Worm (Caenorhabditis elegans) whole organism, L1 larva: ENCODE data around the gene srr-3.
A peak's percentile ranks its signal among the peaks of the same experiment; 100 is the strongest.

Experiments
- C04F5.9 ChIP-seq: sonication (generic microtip); optimal IDR thresholded peaks from 2 replicates; lab custom pipeline; 2016; ENCODE audit warnings: missing genetic modification characterization, missing compliant biosample characterization
- aly-2 ChIP-seq: fragments of 150-350 bp; optimal IDR thresholded peaks from 2 replicates; lab custom pipeline; 2014; ENCODE audit warnings: missing biosample characterization, missing genetic modification characterization
- ama-1 ChIP-seq: fragments of 150-350 bp; optimal IDR thresholded peaks from 2 replicates; lab custom pipeline; 2014
- blmp-1 ChIP-seq: fragments of 150-350 bp; optimal IDR thresholded peaks from 2 replicates; lab custom pipeline; 2014; ENCODE audit warnings: missing biosample characterization, missing genetic modification characterization
- ceh-82 ChIP-seq, 3 experiments: fragments of 150-350 bp in 1 of 3; sonication (generic microtip) in 2 of 3; optimal IDR thresholded peaks; 2 replicates each; lab custom pipeline; 2014 to 2017; ENCODE audit warnings: missing biosample characterization in 3 of 3, missing genetic modification characterization in 3 of 3
- ets-5 ChIP-seq: fragments of 200-800 bp; sonication (Bioruptor generic); IDR thresholded peaks from 2 replicates; pipeline ENCODE4 v1.3.6; 2022; ENCODE audit warnings: missing genetic modification characterization, missing compliant biosample characterization
- fkh-10 ChIP-seq: sonication (generic microtip); optimal IDR thresholded peaks from 2 replicates; lab custom pipeline; 2017; ENCODE audit warnings: missing biosample characterization, missing genetic modification reagents, missing genetic modification characterization
- fkh-4 ChIP-seq: sonication (generic microtip); optimal IDR thresholded peaks from 2 replicates; lab custom pipeline; 2016; ENCODE audit warnings: missing compliant biosample characterization, missing genetic modification characterization, borderline replicate concordance
- fkh-8 ChIP-seq: sonication (generic microtip); optimal IDR thresholded peaks from 2 replicates; lab custom pipeline; 2016; ENCODE audit warnings: mild to moderate bottlenecking, missing genetic modification characterization, missing compliant biosample characterization
- fos-1 ChIP-seq: fragments of 150-350 bp; optimal IDR thresholded peaks from 2 replicates; lab custom pipeline; 2014; ENCODE audit warnings: missing biosample characterization, missing genetic modification characterization
- hlh-4 ChIP-seq: sonication (generic microtip); optimal IDR thresholded peaks from 2 replicates; lab custom pipeline; 2016; ENCODE audit warnings: mild to moderate bottlenecking, missing genetic modification characterization, missing compliant biosample characterization
- irx-1 ChIP-seq: sonication (generic microtip); optimal IDR thresholded peaks from 2 replicates; lab custom pipeline; 2016; ENCODE audit warnings: missing genetic modification characterization, missing compliant biosample characterization
- isw-1 ChIP-seq: fragments of 200-800 bp; sonication (Bioruptor generic); IDR thresholded peaks from 2 replicates; pipeline ENCODE4 v1.3.6; 2022; ENCODE audit warnings: missing genetic modification characterization, missing compliant biosample characterization
- lin-14 ChIP-seq: fragments of 200-800 bp; sonication (Bioruptor generic); optimal IDR thresholded peaks from 2 replicates; lab custom pipeline; 2018; ENCODE audit warnings: mild to moderate bottlenecking, missing genetic modification characterization, moderate library complexity, missing compliant biosample characterization
- lin-15B ChIP-seq: fragments of 150-350 bp; sonication (generic microtip); optimal IDR thresholded peaks from 3 replicates; lab custom pipeline; 2014; ENCODE audit warnings: missing biosample characterization, missing genetic modification characterization
- lsy-2 ChIP-seq, 2 experiments: fragments of 150-350 bp; optimal IDR thresholded peaks; 2 replicates each; lab custom pipeline; 2014; ENCODE audit warnings: missing biosample characterization in 2 of 2, missing genetic modification characterization in 2 of 2
- mab-9 ChIP-seq: fragments of 200-800 bp; sonication (Bioruptor generic); IDR thresholded peaks from 2 replicates; pipeline ENCODE4 v1.3.6; 2022; ENCODE audit warnings: missing genetic modification reagents, missing genetic modification characterization, missing compliant biosample characterization
- mep-1 ChIP-seq: fragments of 150-350 bp; optimal IDR thresholded peaks from 2 replicates; lab custom pipeline; 2014; ENCODE audit warnings: missing biosample characterization, missing genetic modification characterization
- nhr-11 ChIP-seq: fragments of 150-350 bp; optimal IDR thresholded peaks from 2 replicates; lab custom pipeline; 2014; ENCODE audit warnings: missing biosample characterization, missing genetic modification characterization
- nhr-20 ChIP-seq: sonication (generic microtip); optimal IDR thresholded peaks from 2 replicates; lab custom pipeline; 2016; ENCODE audit warnings: mild to moderate bottlenecking, missing genetic modification characterization, missing compliant biosample characterization
- nhr-28 ChIP-seq: fragments of 150-350 bp; optimal IDR thresholded peaks from 2 replicates; lab custom pipeline; 2014; ENCODE audit warnings: missing biosample characterization, missing genetic modification characterization
- nhr-47 ChIP-seq: sonication (generic microtip); optimal IDR thresholded peaks from 2 replicates; lab custom pipeline; 2016; ENCODE audit warnings: mild to moderate bottlenecking, missing genetic modification characterization, moderate library complexity, missing compliant biosample characterization
- nhr-71 ChIP-seq: sonication (generic microtip); optimal IDR thresholded peaks from 2 replicates; lab custom pipeline; 2016; ENCODE audit warnings: mild to moderate bottlenecking, missing genetic modification characterization, moderate library complexity, missing compliant biosample characterization
- nhr-84 ChIP-seq: sonication (generic microtip); optimal IDR thresholded peaks from 2 replicates; lab custom pipeline; 2017; ENCODE audit warnings: missing biosample characterization, missing genetic modification characterization
- nhr-85 ChIP-seq: sonication (generic microtip); peaks from one replicate; lab custom pipeline; 2016; ENCODE audit warnings: missing genetic modification characterization, inconsistent platforms, missing compliant biosample characterization
- pag-3 ChIP-seq: sonication (generic microtip); optimal IDR thresholded peaks from 2 replicates; lab custom pipeline; 2017; ENCODE audit warnings: missing genetic modification characterization, mild to moderate bottlenecking, missing compliant biosample characterization, antibody characterized with exemption, borderline replicate concordance; ENCODE audit not compliant: insufficient read depth
- pqm-1 ChIP-seq: sonication (generic microtip); optimal IDR thresholded peaks from 3 replicates; lab custom pipeline; 2017; ENCODE audit warnings: missing biosample characterization, missing genetic modification characterization
- rnt-1 ChIP-seq: sonication (generic microtip); optimal IDR thresholded peaks from 2 replicates; lab custom pipeline; 2016; ENCODE audit warnings: mild to moderate bottlenecking, missing genetic modification characterization, moderate library complexity, missing compliant biosample characterization
- snpc-4 ChIP-seq: fragments of 150-350 bp; optimal IDR thresholded peaks from 2 replicates; lab custom pipeline; 2014; ENCODE audit warnings: missing biosample characterization, missing genetic modification characterization
- snu-23 ChIP-seq: sonication (generic microtip); optimal IDR thresholded peaks from 2 replicates; lab custom pipeline; 2016; ENCODE audit warnings: missing genetic modification characterization, missing compliant biosample characterization
- sox-4 ChIP-seq: sonication (generic microtip); optimal IDR thresholded peaks from 2 replicates; lab custom pipeline; 2016; ENCODE audit warnings: missing genetic modification characterization, missing compliant biosample characterization
- sptf-1 ChIP-seq: fragments of 150-350 bp; optimal IDR thresholded peaks from 2 replicates; lab custom pipeline; 2014; ENCODE audit warnings: missing biosample characterization, missing genetic modification characterization
- tbx-2 ChIP-seq: sonication (generic microtip); optimal IDR thresholded peaks from 2 replicates; lab custom pipeline; 2016; ENCODE audit warnings: missing genetic modification characterization, missing compliant biosample characterization
- tlp-1 ChIP-seq: fragments of 150-350 bp; optimal IDR thresholded peaks from 2 replicates; lab custom pipeline; 2014; ENCODE audit warnings: missing biosample characterization, missing genetic modification characterization
- unc-86 ChIP-seq: sonication (generic microtip); optimal IDR thresholded peaks from 2 replicates; lab custom pipeline; 2016; ENCODE audit warnings: missing genetic modification characterization, missing compliant biosample characterization
- unc-98 ChIP-seq: fragments of 200-800 bp; sonication (Bioruptor generic); IDR thresholded peaks from 2 replicates; pipeline ENCODE4 v1.3.6; 2022; ENCODE audit warnings: missing genetic modification characterization, missing compliant biosample characterization
- xbp-1 ChIP-seq: sonication (generic microtip); optimal IDR thresholded peaks from 2 replicates; lab custom pipeline; 2016; ENCODE audit warnings: missing genetic modification characterization, missing compliant biosample characterization
- zag-1 ChIP-seq: fragments of 150-350 bp; optimal IDR thresholded peaks from 2 replicates; lab custom pipeline; 2014; ENCODE audit warnings: missing biosample characterization, missing genetic modification characterization
- ztf-11 ChIP-seq, 2 experiments: sonication (generic microtip); optimal IDR thresholded peaks; 2 replicates each; lab custom pipeline; 2016 to 2017; ENCODE audit warnings: missing genetic modification characterization in 2 of 2, missing biosample characterization in 1 of 2, missing compliant biosample characterization in 1 of 2

srr-3 gene

ce11 chrV:16508667-16509066, at the start of gene srr-3:
Gene srr-3 (minus strand): TSS chrV:16508767.
- no peak for TF ChIP-seq nhr-47 (tag; lab: Kevin White, UChicago)
- no peak for TF ChIP-seq mep-1
- TF ChIP-seq lin-15B = no peak
- no peak for TF ChIP-seq snu-23 (GFP tag; lab: Kevin White, UChicago)
- TF ChIP-seq nhr-28 = no peak
- no peak for TF ChIP-seq pag-3 (tag; lab: Kevin White, UChicago)
- TF ChIP-seq lin-14 (GFP tag; lab: Kevin White, UChicago) = no peak

ce11 chrV:16552929-16553328, 44.4 kb upstream of the srr-3 start, which contains the start of gene Y32B12B.4:
Gene Y32B12B.4 (plus strand): TSS chrV:16553327.
- TF ChIP-seq ztf-11 (tag; optimal IDR thresholded peaks at IDR 0.05; lab: Kevin White, UChicago) (peak in 1 of 2 experiments; percentile 26), mab-9 (GFP tag; lab: Robert Waterston, UW) (peak; percentile 24; the same call in 1 of the 2 replicates), isw-1 (GFP tag; lab: Robert Waterston, UW) (no peak; the same call in 1 of the 2 replicates), unc-98 (GFP tag; lab: Robert Waterston, UW) (peak; percentile 72), tbx-2 (tag; lab: Kevin White, UChicago) (peak; percentile 3), rnt-1 (tag; lab: Kevin White, UChicago) (peak; percentile 49)

- no peak for TF ChIP-seq C04F5.9
- TF ChIP-seq tlp-1 (tag; lab: Kevin White, UChicago) = no peak
- TF ChIP-seq lsy-2 (tag; optimal IDR thresholded peaks at IDR 0.05; lab: Kevin White, UChicago) = no peak
- no peak for TF ChIP-seq nhr-11
- no peak for TF ChIP-seq snpc-4
- TF ChIP-seq snu-23 (GFP tag; lab: Kevin White, UChicago) = no peak
- no peak for TF ChIP-seq tbx-2 (tag; lab: Kevin White, UChicago)
- no peak for TF ChIP-seq nhr-85 (tag; lab: Kevin White, UChicago)
- no peak for TF ChIP-seq aly-2 (tag; lab: Kevin White, UChicago)
Measured at ce11 chrV:16550680-16551079, 42.1 kb upstream of the srr-3 start, which contains the start of gene srbc-65. Gene srbc-65 (plus strand): TSS chrV:16550980.

DNA sequence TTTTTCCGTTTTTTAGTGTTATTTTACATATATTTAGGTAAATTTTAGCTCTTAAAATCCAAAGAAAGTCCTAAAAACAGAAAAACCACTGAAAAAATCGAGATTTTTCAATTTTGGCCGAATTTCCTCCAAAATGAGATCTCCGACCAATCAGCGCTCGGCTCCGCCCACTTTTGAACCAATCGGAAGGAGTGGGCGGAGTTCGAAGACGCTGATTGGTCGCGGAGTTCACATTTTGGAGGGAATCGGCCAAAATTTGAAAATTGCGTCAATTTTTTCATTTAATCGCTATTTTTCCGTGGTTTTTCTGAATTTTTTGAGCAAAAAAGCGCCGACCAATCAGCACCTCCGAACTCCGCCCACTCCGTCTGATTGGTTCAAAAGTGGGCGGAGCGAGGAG, 32.1 kb upstream of the srr-3 start:
- TF ChIP-seq tbx-2 (tag; lab: Kevin White, UChicago) (no peak), unc-86 (tag; lab: Kevin White, UChicago) (no peak), xbp-1 (tag; lab: Kevin White, UChicago) (no peak), zag-1 (tag; lab: Kevin White, UChicago) (no peak), blmp-1 (no peak), nhr-84 (tag; lab: Kevin White, UChicago) (no peak), fkh-4 (tag; lab: Kevin White, UChicago) (no peak), fkh-8 (no peak), ztf-11 (tag; optimal IDR thresholded peaks at IDR 0.05; lab: Kevin White, UChicago) (no peak), isw-1 (GFP tag; lab: Robert Waterston, UW) (no peak), sox-4 (no peak), C04F5.9 (no peak), pqm-1 (tag; lab: Kevin White, UChicago) (no peak), nhr-20 (tag; lab: Kevin White, UChicago) (no peak), fkh-10 (GFP tag; lab: Kevin White, UChicago) (no peak), hlh-4 (tag; lab: Kevin White, UChicago) (no peak), sptf-1 (tag; lab: Kevin White, UChicago) (no peak)

DNA sequence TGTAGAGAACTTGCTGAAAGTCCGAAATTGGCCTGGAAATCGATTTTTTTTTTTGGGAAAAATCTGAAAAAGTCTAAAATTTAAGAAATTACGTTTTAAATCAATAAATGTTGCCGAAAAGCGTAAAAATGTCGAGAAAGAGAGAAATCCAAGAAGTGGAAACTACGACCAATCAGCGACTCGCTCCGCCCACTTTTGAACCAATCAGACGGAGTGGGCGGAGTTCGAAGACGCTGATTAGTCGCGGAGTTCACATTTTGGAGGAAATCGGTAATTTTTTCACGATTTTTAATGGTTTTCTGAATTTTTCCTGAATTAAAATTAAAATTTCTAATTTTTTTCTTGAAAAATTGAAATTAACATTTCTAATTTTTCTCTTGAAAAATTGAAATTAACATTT, 31.1 kb upstream of the srr-3 start:
- TF ChIP-seq fos-1 (tag; lab: Kevin White, UChicago) (no peak), ceh-82 (tag; optimal IDR thresholded peaks at IDR 0.05; lab: Kevin White, UChicago) (no peak), mep-1 (no peak), hlh-4 (tag; lab: Kevin White, UChicago) (no peak), mab-9 (GFP tag; lab: Robert Waterston, UW) (no peak), tlp-1 (tag; lab: Kevin White, UChicago) (no peak), irx-1 (no peak), ama-1 (no peak), lsy-2 (tag; optimal IDR thresholded peaks at IDR 0.05; lab: Kevin White, UChicago) (no peak), nhr-71 (tag; lab: Kevin White, UChicago) (no peak), ets-5 (GFP tag; lab: Robert Waterston, UW) (no peak)
